Worm (Caenorhabditis elegans) whole organism, young adult: ENCODE measurements around the gene ensh-1.

ENCODE experiments used
- B0019.2 ChIP-seq: fragments of 200-800 bp; sonication (Bioruptor generic); conservative IDR thresholded peaks from 2 replicates; pipeline ENCODE4 v1.3.6; 2022; ENCODE audit warnings: missing genetic modification reagents, missing genetic modification characterization, missing compliant biosample characterization
- B0035.1 ChIP-seq: sonication (generic microtip); optimal IDR thresholded peaks from 2 replicates; lab custom pipeline; 2016; ENCODE audit warnings: missing genetic modification characterization, mild to moderate bottlenecking, missing compliant biosample characterization, missing genotype, missing genetic modification reagents
- B0261.1 ChIP-seq: sonication (generic microtip); optimal IDR thresholded peaks from 2 replicates; lab custom pipeline; 2016; ENCODE audit warnings: mild to moderate bottlenecking, missing genetic modification characterization, moderate library complexity, missing compliant biosample characterization
- D2030.7 ChIP-seq: fragments of 200-800 bp; sonication (Bioruptor generic); IDR thresholded peaks from 2 replicates; pipeline ENCODE4 v1.3.6; 2022; ENCODE audit warnings: missing genetic modification reagents, missing genetic modification characterization, missing compliant biosample characterization
- F23B12.7 ChIP-seq: sonication (generic microtip); optimal IDR thresholded peaks from 2 replicates; lab custom pipeline; 2017; ENCODE audit warnings: missing genetic modification characterization, mild to moderate bottlenecking, missing compliant biosample characterization, antibody characterized with exemption, moderate library complexity; ENCODE audit not compliant: insufficient read depth
- F39B2.1 ChIP-seq: fragments of 200-800 bp; sonication (Bioruptor generic); IDR thresholded peaks from 2 replicates; pipeline ENCODE4 v1.3.6; 2022; ENCODE audit warnings: missing genetic modification reagents, missing genetic modification characterization, missing compliant biosample characterization
- T26A5.8 ChIP-seq: sonication (generic microtip); optimal IDR thresholded peaks from 2 replicates; lab custom pipeline; 2016; ENCODE audit warnings: missing genetic modification characterization, missing compliant biosample characterization
- Y95B8A.8 ChIP-seq: fragments of 200-800 bp; sonication (Bioruptor generic); IDR thresholded peaks from 2 replicates; pipeline ENCODE4 v1.3.6; 2022; ENCODE audit warnings: missing genetic modification reagents, missing genetic modification characterization, missing compliant biosample characterization
- ZK185.1 ChIP-seq: sonication (generic microtip); optimal IDR thresholded peaks from 2 replicates; lab custom pipeline; 2016; ENCODE audit warnings: mild to moderate bottlenecking, missing genetic modification characterization, missing compliant biosample characterization; ENCODE audit not compliant: poor library complexity, severe bottlenecking
- cebp-1 ChIP-seq, 2 experiments: fragments of 200-800 bp in 1 of 2; sonication (Bioruptor generic) in 1 of 2; sonication (generic microtip) in 1 of 2; IDR thresholded peaks in 1 of 2; optimal IDR thresholded peaks in 1 of 2; 2 replicates each; pipeline versions ENCODE4 v1.3.6 to Lab custom; 2017 to 2022; ENCODE audit warnings: missing compliant biosample characterization in 2 of 2, missing genetic modification characterization in 2 of 2, mild to moderate bottlenecking in 1 of 2, missing genetic modification reagents in 1 of 2, moderate library complexity in 1 of 2
- ceh-27 ChIP-seq: fragments of 200-800 bp; sonication (Bioruptor generic); optimal IDR thresholded peaks from 2 replicates; lab custom pipeline; 2018; ENCODE audit warnings: mild to moderate bottlenecking, missing genetic modification characterization, moderate library complexity, missing compliant biosample characterization
- die-1 ChIP-seq: sonication (generic microtip); optimal IDR thresholded peaks from 2 replicates; lab custom pipeline; 2016; ENCODE audit warnings: missing genotype, mild to moderate bottlenecking, missing genetic modification characterization, missing compliant biosample characterization
- egl-44 ChIP-seq: fragments of 200-800 bp; sonication (Bioruptor generic); IDR thresholded peaks from 2 replicates; pipeline ENCODE4 v1.3.6; 2022; ENCODE audit warnings: missing genetic modification reagents, missing genetic modification characterization, missing compliant biosample characterization
- gei-17 ChIP-seq: fragments of 200-800 bp; sonication (Bioruptor generic); optimal IDR thresholded peaks from 2 replicates; lab custom pipeline; 2018; ENCODE audit warnings: mild to moderate bottlenecking, missing genetic modification characterization, missing compliant biosample characterization
- him-1 ChIP-seq: sonication (generic microtip); optimal IDR thresholded peaks from 2 replicates; lab custom pipeline; 2016; ENCODE audit warnings: missing genotype, missing genetic modification reagents, missing genetic modification characterization, missing compliant biosample characterization
- hlh-12 ChIP-seq: sonication (generic microtip); optimal IDR thresholded peaks from 2 replicates; lab custom pipeline; 2016; ENCODE audit warnings: missing genetic modification characterization, missing compliant biosample characterization
- hmg-1.2 ChIP-seq: fragments of 200-800 bp; sonication (Bioruptor generic); IDR thresholded peaks from 2 replicates; pipeline ENCODE4 v1.3.6; 2022; ENCODE audit warnings: missing genetic modification reagents, missing genetic modification characterization, missing compliant biosample characterization
- hsf-1 ChIP-seq: fragments of 200-800 bp; sonication (Bioruptor generic); IDR thresholded peaks from 2 replicates; pipeline ENCODE4 v1.3.6; 2022; ENCODE audit warnings: missing genetic modification reagents, missing genetic modification characterization, missing compliant biosample characterization
- let-607 ChIP-seq, 2 experiments: fragments of 200-800 bp in 1 of 2; sonication (Bioruptor generic) in 1 of 2; sonication (generic microtip) in 1 of 2; optimal IDR thresholded peaks; 2 replicates each; lab custom pipeline; 2016 to 2018; ENCODE audit warnings: mild to moderate bottlenecking in 2 of 2, missing compliant biosample characterization in 2 of 2, missing genetic modification characterization in 2 of 2, moderate library complexity in 2 of 2, missing genotype in 1 of 2
- lsy-27 ChIP-seq: sonication (generic microtip); optimal IDR thresholded peaks from 2 replicates; lab custom pipeline; 2017; ENCODE audit warnings: missing genetic modification characterization, mild to moderate bottlenecking, missing compliant biosample characterization, antibody characterized with exemption, missing genotype, borderline replicate concordance; ENCODE audit not compliant: insufficient read depth
- madf-3 ChIP-seq: fragments of 200-800 bp; sonication (Bioruptor generic); IDR thresholded peaks from 2 replicates; pipeline ENCODE4 v1.3.6; 2022; ENCODE audit warnings: missing genetic modification reagents, missing genetic modification characterization, missing compliant biosample characterization
- mes-4 ChIP-seq: sonication (generic microtip); optimal IDR thresholded peaks from 2 replicates; lab custom pipeline; 2016; ENCODE audit warnings: missing genotype, missing genetic modification characterization, missing compliant biosample characterization
- nhr-90 ChIP-seq: sonication (generic microtip); optimal IDR thresholded peaks from 2 replicates; lab custom pipeline; 2016; ENCODE audit warnings: missing genotype, mild to moderate bottlenecking, missing genetic modification characterization, missing compliant biosample characterization
- pbrm-1 ChIP-seq: fragments of 200-800 bp; sonication (Bioruptor generic); IDR thresholded peaks from 2 replicates; pipeline ENCODE4 v1.3.6; 2022; ENCODE audit warnings: missing genetic modification reagents, missing genetic modification characterization, missing compliant biosample characterization
- pha-4 ChIP-seq: fragments of 150-350 bp; sonication (generic microtip); optimal IDR thresholded peaks from 2 replicates; lab custom pipeline; 2014; ENCODE audit warnings: missing biosample characterization, missing genetic modification reagents, missing genetic modification characterization
- rpc-1 ChIP-seq, 2 experiments: fragments of 150-350 bp in 1 of 2; sonication (generic microtip) in 1 of 2; optimal IDR thresholded peaks; 2 replicates each; lab custom pipeline; 2014 to 2018; ENCODE audit warnings: missing biosample characterization in 1 of 2, missing genetic modification characterization in 1 of 2, missing genetic modification reagents in 1 of 2, missing genotype in 1 of 2
- sdz-38 ChIP-seq: sonication (generic microtip); optimal IDR thresholded peaks from 2 replicates; lab custom pipeline; 2016; ENCODE audit warnings: missing genotype, missing genetic modification characterization, missing compliant biosample characterization
- snpc-1.1 ChIP-seq: sonication (generic microtip); optimal IDR thresholded peaks from 2 replicates; lab custom pipeline; 2017; ENCODE audit warnings: missing genetic modification characterization, mild to moderate bottlenecking, missing compliant biosample characterization, antibody characterized with exemption, moderate library complexity, missing genotype, missing genetic modification reagents; ENCODE audit not compliant: insufficient read depth
- snpc-1.3 ChIP-seq: sonication (generic microtip); optimal IDR thresholded peaks from 2 replicates; lab custom pipeline; 2017; ENCODE audit warnings: missing genetic modification characterization, mild to moderate bottlenecking, missing compliant biosample characterization, antibody characterized with exemption, moderate library complexity, missing genotype, missing genetic modification reagents; ENCODE audit not compliant: insufficient read depth
- snpc-3.4 ChIP-seq: sonication (generic microtip); optimal IDR thresholded peaks from 2 replicates; lab custom pipeline; 2017; ENCODE audit warnings: missing genetic modification characterization, mild to moderate bottlenecking, missing compliant biosample characterization, antibody characterized with exemption, moderate library complexity, missing genotype, missing genetic modification reagents
- snpc-4 ChIP-seq, 5 experiments: fragments of 150-350 bp in 1 of 5; sonication (generic microtip) in 4 of 5; optimal IDR thresholded peaks; 2 replicates each; lab custom pipeline; 2014 to 2018; ENCODE audit warnings: missing genetic modification characterization in 5 of 5, missing biosample characterization in 3 of 5, antibody characterized with exemption in 2 of 5, mild to moderate bottlenecking in 2 of 5, missing compliant biosample characterization in 2 of 5, missing genotype in 2 of 5, moderate library complexity in 2 of 5, missing genetic modification reagents in 1 of 5
- tbp1 ChIP-seq: fragments of 200-800 bp; sonication (Bioruptor generic); optimal IDR thresholded peaks from 2 replicates; lab custom pipeline; 2018; ENCODE audit warnings: mild to moderate bottlenecking, missing genetic modification characterization, missing compliant biosample characterization
- unc-130 ChIP-seq: sonication (generic microtip); optimal IDR thresholded peaks from 2 replicates; lab custom pipeline; 2016; ENCODE audit warnings: missing genetic modification reagents, missing genetic modification characterization, missing compliant biosample characterization
- unc-62 ChIP-seq: fragments of 150-350 bp; optimal IDR thresholded peaks from 2 replicates; lab custom pipeline; 2014; ENCODE audit warnings: missing biosample characterization, missing genetic modification reagents, missing genetic modification characterization
- zim-3 ChIP-seq: sonication (generic microtip); optimal IDR thresholded peaks from 2 replicates; lab custom pipeline; 2017; ENCODE audit warnings: mild to moderate bottlenecking, missing genetic modification characterization, moderate library complexity, missing compliant biosample characterization
- ztf-18 ChIP-seq: sonication (generic microtip); optimal IDR thresholded peaks from 2 replicates; lab custom pipeline; 2016; ENCODE audit warnings: missing genotype, mild to moderate bottlenecking, missing genetic modification characterization, missing compliant biosample characterization
- ztf-25 ChIP-seq: fragments of 200-800 bp; sonication (Bioruptor generic); IDR thresholded peaks from 2 replicates; pipeline ENCODE4 v1.3.6; 2022; ENCODE audit warnings: missing genetic modification reagents, missing genetic modification characterization, missing compliant biosample characterization

The ensh-1 gene

ce11 chrX:8945011-8945410, 39.8 kb downstream of the ensh-1 start:
- TF ChIP-seq let-607 (tag; optimal IDR thresholded peaks at IDR 0.05; lab: Kevin White, UChicago) (no peak), F23B12.7 (peak; percentile 30), him-1 (tag; lab: Kevin White, UChicago) (no peak), mes-4 (tag; lab: Kevin White, UChicago) (peak; percentile 9), snpc-1.1 (tag; lab: Kevin White, UChicago) (no peak), ztf-25 (no peak), Y95B8A.8 (GFP tag; lab: Robert Waterston, UW) (no peak), rpc-1 (optimal IDR thresholded peaks at IDR 0.05; lab: Kevin White, UChicago) (peak; percentile 78), rpc-1 (tag; optimal IDR thresholded peaks at IDR 0.05; lab: Kevin White, UChicago) (peak; percentile 90), F39B2.1 (GFP tag; lab: Robert Waterston, UW) (no peak), T26A5.8 (tag; lab: Kevin White, UChicago) (no peak), B0019.2 (GFP tag; lab: Robert Waterston, UW) (no peak), sdz-38 (no peak), nhr-90 (tag; lab: Kevin White, UChicago) (peak; percentile 50), hlh-12 (tag; lab: Kevin White, UChicago) (no peak), lsy-27 (tag; lab: Kevin White, UChicago) (no peak), B0261.1 (peak; percentile 77), B0035.1 (no peak), cebp-1 (GFP tag; IDR thresholded peaks at IDR 0.05; lab: Robert Waterston, UW) (no peak), cebp-1 (tag; optimal IDR thresholded peaks at IDR 0.05; lab: Kevin White, UChicago) (no peak), ZK185.1 (tag; lab: Kevin White, UChicago) (peak; percentile 33), snpc-3.4 (tag; lab: Kevin White, UChicago) (peak; percentile 26), hsf-1 (no peak), unc-130 (no peak), madf-3 (GFP tag; lab: Robert Waterston, UW) (no peak), pbrm-1 (GFP tag; lab: Robert Waterston, UW) (peak; percentile 58; the same call in 1 of the 2 replicates), ztf-18 (tag; lab: Kevin White, UChicago) (peak; percentile 3), snpc-4 (GFP tag; optimal IDR thresholded peaks at IDR 0.05; lab: Kevin White, UChicago) (no peak), snpc-4 (tag; optimal IDR thresholded peaks at IDR 0.05; lab: Kevin White, UChicago) (peak in 1 of 4 experiments; percentile 2), gei-17 (GFP tag; lab: Kevin White, UChicago) (no peak), unc-62 (GFP tag; lab: Kevin White, UChicago) (no peak), tbp1 (peak; percentile 90), pha-4 (tag; lab: Kevin White, UChicago) (no peak), D2030.7 (GFP tag; lab: Robert Waterston, UW) (peak; percentile 49), die-1 (tag; lab: Kevin White, UChicago) (peak; percentile 61), snpc-1.3 (tag; lab: Kevin White, UChicago) (peak; percentile 74), ceh-27 (GFP tag; lab: Kevin White, UChicago) (no peak), hmg-1.2 (GFP tag; lab: Robert Waterston, UW) (peak; percentile 58), egl-44 (GFP tag; lab: Robert Waterston, UW) (no peak), zim-3 (no peak)
